Worm (Caenorhabditis elegans) whole organism, early embryonic: ENCODE measurements around the gene F58E2.2.

Source experiments
- aly-1 ChIP-seq: sonication (generic microtip); optimal IDR thresholded peaks from 2 replicates; lab custom pipeline; 2016; ENCODE audit warnings: missing genetic modification characterization, missing compliant biosample characterization
- ama-1 ChIP-seq: fragments of 150-350 bp; optimal IDR thresholded peaks from 2 replicates; lab custom pipeline; 2014
- ceh-13 ChIP-seq: fragments of 200-800 bp; sonication (Bioruptor generic); optimal IDR thresholded peaks from 2 replicates; lab custom pipeline; 2018; ENCODE audit warnings: mild to moderate bottlenecking, missing genetic modification characterization, missing compliant biosample characterization
- ets-7 ChIP-seq: sonication (generic microtip); optimal IDR thresholded peaks from 2 replicates; lab custom pipeline; 2016; ENCODE audit warnings: missing genotype, missing genetic modification characterization, missing compliant biosample characterization
- flt-1 ChIP-seq: fragments of 200-800 bp; sonication (Bioruptor generic); IDR thresholded peaks from 2 replicates; pipeline ENCODE4 v1.3.6; 2022; ENCODE audit warnings: missing genetic modification characterization, missing compliant biosample characterization
- hmg-4 ChIP-seq: fragments of 200-800 bp; sonication (Bioruptor generic); optimal IDR thresholded peaks from 2 replicates; lab custom pipeline; 2018; ENCODE audit warnings: mild to moderate bottlenecking, missing genetic modification characterization, missing compliant biosample characterization
- scrt-1 ChIP-seq: fragments of 200-800 bp; sonication (Bioruptor generic); IDR thresholded peaks from 2 replicates; pipeline ENCODE4 v1.3.6; 2022; ENCODE audit warnings: missing genetic modification characterization, missing compliant biosample characterization
- tbx-37 ChIP-seq: fragments of 200-800 bp; sonication (Bioruptor generic); conservative IDR thresholded peaks from 2 replicates; pipeline ENCODE4 v1.3.6; 2022; ENCODE audit warnings: missing genetic modification reagents, missing genetic modification characterization, missing compliant biosample characterization
- tra-4 ChIP-seq: sonication (generic microtip); optimal IDR thresholded peaks from 2 replicates; lab custom pipeline; 2017; ENCODE audit warnings: missing genetic modification characterization, missing compliant biosample characterization

DNA sequence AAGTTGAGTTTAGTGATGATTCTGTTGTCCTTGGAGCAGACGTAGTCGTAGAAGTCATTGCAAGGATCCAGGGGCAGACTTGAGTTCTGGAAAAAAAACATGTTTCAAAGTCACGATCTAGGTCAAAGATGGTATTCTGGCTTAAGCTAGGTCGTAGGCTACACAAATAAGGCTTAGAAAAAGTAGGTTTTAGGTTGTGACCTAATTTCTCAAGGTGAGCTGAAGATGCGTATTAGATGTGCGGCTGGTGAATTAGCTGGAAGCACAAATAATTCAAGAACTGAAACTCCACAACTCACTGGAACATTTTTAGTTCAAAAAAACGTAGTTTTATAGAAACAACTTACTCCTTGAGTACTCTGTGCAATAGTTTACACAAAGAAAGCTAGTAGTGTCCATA is 25.7 kb upstream of the F58E2.2 start, which contains the start of gene F09D12.2:
- no peak for TF ChIP-seq ama-1 (lab: Kevin White, UChicago)
- TF ChIP-seq tra-4 (tag; lab: Kevin White, UChicago): no peak
- TF ChIP-seq aly-1: no peak
- no peak for TF ChIP-seq ceh-13
- no peak for TF ChIP-seq flt-1 (GFP tag; lab: Robert Waterston, UW)
- TF ChIP-seq ets-7 (tag; lab: Kevin White, UChicago): no peak
- no peak for TF ChIP-seq hmg-4 (GFP tag; lab: Kevin White, UChicago)
- no peak for TF ChIP-seq tbx-37 (GFP tag; lab: Robert Waterston, UW)
- TF ChIP-seq scrt-1 (GFP tag; lab: Robert Waterston, UW): no peak
